Worm (Caenorhabditis elegans) whole organism, L4 larva: ENCODE data around the gene mnm-2.
A peak's percentile ranks its signal among the peaks of the same experiment; 100 is the strongest.

ENCODE experiments used
- F26F4.8 ChIP-seq: fragments of 200-800 bp; sonication (Bioruptor generic); conservative IDR thresholded peaks from 2 replicates; pipeline ENCODE4 v1.3.6; 2022; ENCODE audit warnings: missing genetic modification characterization, missing compliant biosample characterization
- F37D6.2 ChIP-seq: sonication (generic microtip); optimal IDR thresholded peaks from 2 replicates; lab custom pipeline; 2016; ENCODE audit warnings: mild to moderate bottlenecking, missing genetic modification characterization, missing compliant biosample characterization
- F44E2.7 ChIP-seq: fragments of 200-800 bp; sonication (Bioruptor generic); IDR thresholded peaks from 2 replicates; pipeline ENCODE4 v2.1.2; 2022; ENCODE audit warnings: missing genetic modification characterization, missing compliant biosample characterization
- R02D3.7 ChIP-seq: fragments of 150-350 bp; sonication (generic microtip); optimal IDR thresholded peaks from 3 replicates; lab custom pipeline; 2014; ENCODE audit warnings: missing biosample characterization, missing genetic modification characterization
- T20F7.1 ChIP-seq: fragments of 200-800 bp; sonication (Bioruptor generic); optimal IDR thresholded peaks from 2 replicates; lab custom pipeline; 2018; ENCODE audit warnings: mild to moderate bottlenecking, missing genetic modification characterization, missing compliant biosample characterization
- Y48G9A.11 ChIP-seq: fragments of 200-800 bp; sonication (Bioruptor generic); IDR thresholded peaks from 2 replicates; pipeline ENCODE4 v1.3.6; 2022; ENCODE audit warnings: missing genetic modification reagents, missing genetic modification characterization, missing compliant biosample characterization
- ZK337.2 ChIP-seq: fragments of 200-800 bp; sonication (Bioruptor generic); IDR thresholded peaks from 2 replicates; pipeline ENCODE4 v1.3.6; 2022; ENCODE audit warnings: missing genetic modification reagents, missing genetic modification characterization, missing compliant biosample characterization
- aly-2 ChIP-seq: sonication (generic microtip); optimal IDR thresholded peaks from 2 replicates; lab custom pipeline; 2018; ENCODE audit warnings: missing biosample characterization, missing genetic modification characterization
- arid-1 ChIP-seq: fragments of 200-800 bp; sonication (Bioruptor generic); conservative IDR thresholded peaks from 2 replicates; pipeline ENCODE4 v1.3.6; 2022; ENCODE audit warnings: missing genetic modification reagents, missing genetic modification characterization, missing compliant biosample characterization
- attf-4 ChIP-seq: sonication (generic microtip); optimal IDR thresholded peaks from 3 replicates; lab custom pipeline; 2017; ENCODE audit warnings: missing biosample characterization, missing genetic modification characterization
- ceh-62 ChIP-seq: sonication (generic microtip); optimal IDR thresholded peaks from 2 replicates; lab custom pipeline; 2017; ENCODE audit warnings: missing biosample characterization, missing genetic modification characterization
- cey-2 ChIP-seq: sonication (generic microtip); optimal IDR thresholded peaks from 3 replicates; lab custom pipeline; 2017; ENCODE audit warnings: missing genetic modification characterization, mild to moderate bottlenecking, missing compliant biosample characterization, antibody characterized with exemption, borderline replicate concordance; ENCODE audit not compliant: insufficient read depth
- daf-16 ChIP-seq, 3 experiments: sonication (generic microtip); optimal IDR thresholded peaks; 2 replicates each; lab custom pipeline; 2016 to 2017; ENCODE audit warnings: missing genetic modification characterization in 3 of 3, missing genetic modification reagents in 3 of 3, mild to moderate bottlenecking in 2 of 3, missing compliant biosample characterization in 2 of 3, missing biosample characterization in 1 of 3, moderate library complexity in 1 of 3
- daf-8 ChIP-seq: fragments of 200-800 bp; sonication (Bioruptor generic); IDR thresholded peaks from 2 replicates; pipeline ENCODE4 v1.3.6; 2022; ENCODE audit warnings: missing genetic modification characterization, missing compliant biosample characterization
- dmd-6 ChIP-seq: fragments of 200-800 bp; sonication (Bioruptor generic); IDR thresholded peaks from 2 replicates; pipeline ENCODE4 v1.3.6; 2022; ENCODE audit warnings: missing genetic modification reagents, missing genetic modification characterization, missing compliant biosample characterization
- dmd-9 ChIP-seq: fragments of 200-800 bp; sonication (Bioruptor generic); IDR thresholded peaks from 2 replicates; pipeline ENCODE4 v1.3.6; 2022; ENCODE audit warnings: missing genetic modification reagents, missing genetic modification characterization, missing compliant biosample characterization
- egl-27 ChIP-seq: sonication (generic microtip); optimal IDR thresholded peaks from 3 replicates; lab custom pipeline; 2017; ENCODE audit warnings: missing biosample characterization, missing genetic modification reagents, missing genetic modification characterization
- hlh-11 ChIP-seq: fragments of 200-800 bp; sonication (Bioruptor generic); optimal IDR thresholded peaks from 2 replicates; lab custom pipeline; 2018; ENCODE audit warnings: mild to moderate bottlenecking, missing genetic modification characterization, missing compliant biosample characterization
- jun-1 ChIP-seq: fragments of 150-350 bp; optimal IDR thresholded peaks from 2 replicates; lab custom pipeline; 2014; ENCODE audit warnings: missing biosample characterization, missing genetic modification reagents, missing genetic modification characterization
- lim-7 ChIP-seq: fragments of 200-800 bp; sonication (Bioruptor generic); IDR thresholded peaks from 2 replicates; pipeline ENCODE4 v1.3.6; 2022; ENCODE audit warnings: missing genetic modification characterization, missing compliant biosample characterization
- lin-15B ChIP-seq: fragments of 150-350 bp; sonication (generic microtip); optimal IDR thresholded peaks from 3 replicates; lab custom pipeline; 2014; ENCODE audit warnings: missing biosample characterization, missing genetic modification characterization
- lin-38 ChIP-seq: fragments of 200-800 bp; sonication (Bioruptor generic); IDR thresholded peaks from 2 replicates; pipeline ENCODE4 v1.3.6; 2022; ENCODE audit warnings: missing genetic modification reagents, missing genetic modification characterization, missing compliant biosample characterization
- lir-3 ChIP-seq: sonication (generic microtip); optimal IDR thresholded peaks from 2 replicates; lab custom pipeline; 2016; ENCODE audit warnings: mild to moderate bottlenecking, missing genetic modification characterization, missing compliant biosample characterization
- lsy-2 ChIP-seq, 2 experiments: fragments of 150-350 bp in 1 of 2; sonication (generic microtip) in 1 of 2; optimal IDR thresholded peaks; 2 replicates each; lab custom pipeline; 2014 to 2017; ENCODE audit warnings: missing biosample characterization in 2 of 2, missing genetic modification characterization in 2 of 2
- madf-5 ChIP-seq, 2 experiments: fragments of 200-800 bp; sonication (Bioruptor generic); IDR thresholded peaks; 2 replicates each; pipeline ENCODE4 v1.3.6; 2022; ENCODE audit warnings: missing compliant biosample characterization in 2 of 2, missing genetic modification characterization in 2 of 2
- mep-1 ChIP-seq: fragments of 150-350 bp; sonication (generic microtip); optimal IDR thresholded peaks from 3 replicates; lab custom pipeline; 2014; ENCODE audit warnings: missing biosample characterization, missing genetic modification characterization
- mxl-2 ChIP-seq: fragments of 200-800 bp; sonication (Bioruptor generic); conservative IDR thresholded peaks from 2 replicates; pipeline ENCODE4 v1.3.6; 2022; ENCODE audit warnings: missing genetic modification reagents, missing genetic modification characterization, missing compliant biosample characterization
- nhr-10 ChIP-seq: fragments of 150-350 bp; optimal IDR thresholded peaks from 2 replicates; lab custom pipeline; 2014; ENCODE audit warnings: missing biosample characterization, missing genetic modification characterization
- nhr-111 ChIP-seq: fragments of 200-800 bp; sonication (Bioruptor generic); optimal IDR thresholded peaks from 2 replicates; lab custom pipeline; 2018; ENCODE audit warnings: mild to moderate bottlenecking, missing genetic modification characterization, missing compliant biosample characterization
- nhr-42 ChIP-seq: fragments of 200-800 bp; sonication (Bioruptor generic); IDR thresholded peaks from 2 replicates; pipeline ENCODE4 v1.3.6; 2022; ENCODE audit warnings: missing genetic modification characterization, missing compliant biosample characterization
- nhr-6 ChIP-seq: fragments of 150-350 bp; optimal IDR thresholded peaks from 2 replicates; lab custom pipeline; 2014; ENCODE audit warnings: missing biosample characterization, missing genetic modification characterization
- nhr-76 ChIP-seq: fragments of 150-350 bp; optimal IDR thresholded peaks from 2 replicates; lab custom pipeline; 2014; ENCODE audit warnings: missing biosample characterization, missing genetic modification characterization
- nhr-77 ChIP-seq: fragments of 150-350 bp; optimal IDR thresholded peaks from 2 replicates; lab custom pipeline; 2014; ENCODE audit warnings: missing biosample characterization, missing genetic modification characterization
- php-3 ChIP-seq: fragments of 200-800 bp; sonication (Bioruptor generic); IDR thresholded peaks from 2 replicates; pipeline ENCODE4 v1.3.6; 2022; ENCODE audit warnings: missing genetic modification reagents, missing genetic modification characterization, missing compliant biosample characterization
- rbr-2 ChIP-seq: sonication (generic microtip); optimal IDR thresholded peaks from 2 replicates; lab custom pipeline; 2016; ENCODE audit warnings: missing genotype, missing genetic modification characterization, missing compliant biosample characterization
- saeg-2 ChIP-seq: fragments of 200-800 bp; sonication (Bioruptor generic); IDR thresholded peaks from 2 replicates; pipeline ENCODE4 v1.3.6; 2022; ENCODE audit warnings: missing genetic modification reagents, missing genetic modification characterization, missing compliant biosample characterization
- snpc-4 ChIP-seq: fragments of 150-350 bp; optimal IDR thresholded peaks from 2 replicates; lab custom pipeline; 2014; ENCODE audit warnings: missing biosample characterization, missing genetic modification characterization
- spr-3 ChIP-seq: fragments of 200-800 bp; sonication (Bioruptor generic); optimal IDR thresholded peaks from 2 replicates; lab custom pipeline; 2018; ENCODE audit warnings: mild to moderate bottlenecking, missing genetic modification characterization, missing compliant biosample characterization
- tag-97 ChIP-seq: fragments of 200-800 bp; sonication (Bioruptor generic); IDR thresholded peaks from 2 replicates; pipeline ENCODE4 v1.3.6; 2022; ENCODE audit warnings: missing genetic modification characterization, missing compliant biosample characterization
- unc-62 ChIP-seq, 3 experiments: fragments of 150-350 bp in 1 of 3; sonication (generic microtip); optimal IDR thresholded peaks in 2 of 3; peaks in 1 of 3; 1 replicate in 1 of 3; 2 replicates in 2 of 3; lab custom pipeline; 2014 to 2017; ENCODE audit warnings: missing biosample characterization in 3 of 3, missing genetic modification characterization in 3 of 3, missing genetic modification reagents in 3 of 3, missing genotype in 1 of 3
- vab-7 ChIP-seq: fragments of 200-800 bp; sonication (Bioruptor generic); IDR thresholded peaks from 2 replicates; pipeline ENCODE4 v1.3.6; 2022; ENCODE audit warnings: missing genetic modification reagents, missing genetic modification characterization, missing compliant biosample characterization
- zfp-3 ChIP-seq: fragments of 200-800 bp; sonication (Bioruptor generic); conservative IDR thresholded peaks from 2 replicates; pipeline ENCODE4 v1.3.6; 2022; ENCODE audit warnings: missing genetic modification reagents, missing genetic modification characterization, missing compliant biosample characterization
- ztf-7 ChIP-seq: fragments of 150-350 bp; optimal IDR thresholded peaks from 2 replicates; lab custom pipeline; 2014; ENCODE audit warnings: missing biosample characterization, missing genetic modification characterization

The mnm-2 gene

ce11 chrX:7415420-7415819 is 9.3 kb downstream of the mnm-2 start, which contains the start of gene C10A4.7:
Gene C10A4.7 (minus strand): TSS chrX:7415520.
- no peak for TF ChIP-seq jun-1 (tag; lab: Kevin White, UChicago)
- TF ChIP-seq cey-2, result no peak
- TF ChIP-seq F44E2.7 (GFP tag; lab: Robert Waterston, UW), result no peak
- no peak for TF ChIP-seq lir-3 (tag; lab: Kevin White, UChicago)
- no peak for TF ChIP-seq madf-5 (GFP tag; IDR thresholded peaks at IDR 0.05; lab: Robert Waterston, UW)
- TF ChIP-seq hlh-11, result no peak
- no peak for TF ChIP-seq ZK337.2
- TF ChIP-seq arid-1 (GFP tag; lab: Robert Waterston, UW), result no peak
- TF ChIP-seq F37D6.2 (tag; lab: Kevin White, UChicago), result no peak
- TF ChIP-seq daf-8 (GFP tag; lab: Robert Waterston, UW), result no peak
- no peak for TF ChIP-seq mxl-2
- TF ChIP-seq vab-7 (GFP tag; lab: Robert Waterston, UW), result no peak
- no peak for TF ChIP-seq rbr-2 (tag; lab: Kevin White, UChicago)
- TF ChIP-seq Y48G9A.11 (GFP tag; lab: Robert Waterston, UW), result no peak
- no peak for TF ChIP-seq T20F7.1 (GFP tag; lab: Kevin White, UChicago)
- TF ChIP-seq, all 104 proteins: peak for 0

- TF ChIP-seq F26F4.8 (GFP tag; lab: Robert Waterston, UW) (no peak), nhr-77 (no peak), saeg-2 (GFP tag; lab: Robert Waterston, UW) (no peak), zfp-3 (GFP tag; lab: Robert Waterston, UW) (no peak), egl-27 (tag; lab: Kevin White, UChicago) (no peak), dmd-9 (GFP tag; lab: Robert Waterston, UW) (no peak), aly-2 (tag; lab: Kevin White, UChicago) (no peak), lin-38 (GFP tag; lab: Robert Waterston, UW) (no peak), lin-15B (no peak)
Measured at ce11 chrX:7409935-7410334, 14.8 kb downstream of the mnm-2 start, which contains the start of gene C10A4.2. Gene C10A4.2 (plus strand): TSS chrX:7410235.

- TF ChIP-seq mep-1 (tag; lab: Kevin White, UChicago) (no peak), unc-62 (GFP tag; optimal IDR thresholded peaks at IDR 0.05 in 1 of 2; lab: Kevin White, UChicago) (peak in 1 of 2 experiments; percentile 94), unc-62 (tag; optimal IDR thresholded peaks at IDR 0.05; lab: Kevin White, UChicago) (no peak)
- TF ChIP-seq, all 104 proteins: peak for 1
Measured at ce11 chrX:7409030-7409429, 15.7 kb downstream of the mnm-2 start.

- no peak for TF ChIP-seq nhr-10 (tag; lab: Kevin White, UChicago)
- no peak for TF ChIP-seq ZK337.2
- TF ChIP-seq lir-3 (tag; lab: Kevin White, UChicago), result no peak
Measured at ce11 chrX:7407749-7408148, 17.0 kb downstream of the mnm-2 start.

- no peak for TF ChIP-seq spr-3 (GFP tag; lab: Kevin White, UChicago)
- TF ChIP-seq tag-97 (GFP tag; lab: Robert Waterston, UW), result no peak
- TF ChIP-seq nhr-111 (GFP tag; lab: Kevin White, UChicago), result no peak
- TF ChIP-seq php-3 (GFP tag; lab: Robert Waterston, UW), result no peak
- TF ChIP-seq ceh-62 (tag; lab: Kevin White, UChicago), result no peak
- no peak for TF ChIP-seq lim-7 (GFP tag; lab: Robert Waterston, UW)
- no peak for TF ChIP-seq nhr-6 (tag; lab: Kevin White, UChicago)
- TF ChIP-seq ztf-7, result no peak
- no peak for TF ChIP-seq nhr-42
- TF ChIP-seq daf-8 (GFP tag; lab: Robert Waterston, UW), result no peak
- no peak for TF ChIP-seq snpc-4 (tag; lab: Kevin White, UChicago)
- no peak for TF ChIP-seq dmd-6 (GFP tag; lab: Robert Waterston, UW)
- no peak for TF ChIP-seq daf-16 (GFP tag; optimal IDR thresholded peaks at IDR 0.05; lab: Kevin White, UChicago)
- TF ChIP-seq daf-16 (tag; optimal IDR thresholded peaks at IDR 0.05; lab: Kevin White, UChicago), result no peak
- no peak for TF ChIP-seq lsy-2 (tag; optimal IDR thresholded peaks at IDR 0.05; lab: Kevin White, UChicago)
- no peak for TF ChIP-seq attf-4 (tag; lab: Kevin White, UChicago)
- no peak for TF ChIP-seq nhr-76 (tag; lab: Kevin White, UChicago)
- TF ChIP-seq R02D3.7, result no peak
- no peak for TF ChIP-seq jun-1 (tag; lab: Kevin White, UChicago)
Measured at ce11 chrX:7405393-7405792, 19.3 kb downstream of the mnm-2 start, which contains the start of gene C10A4.3. Gene C10A4.3 (plus strand): TSS chrX:7405693.
